Worm (Caenorhabditis elegans) whole organism, L3 larva: ENCODE measurements around the gene odr-2.
A peak's percentile ranks its signal among the peaks of the same experiment; 100 is the strongest.

Experiments
- R02D3.7 ChIP-seq: fragments of 150-350 bp; optimal IDR thresholded peaks from 2 replicates; lab custom pipeline; 2014; ENCODE audit warnings: missing biosample characterization, missing genetic modification characterization
- ceh-82 ChIP-seq: fragments of 150-350 bp; optimal IDR thresholded peaks from 2 replicates; lab custom pipeline; 2014; ENCODE audit warnings: missing biosample characterization, missing genetic modification characterization
- daf-12 ChIP-seq: fragments of 150-350 bp; optimal IDR thresholded peaks from 2 replicates; lab custom pipeline; 2014; ENCODE audit warnings: missing biosample characterization, missing genetic modification reagents, missing genetic modification characterization
- elt-2 ChIP-seq: sonication (generic microtip); optimal IDR thresholded peaks from 2 replicates; lab custom pipeline; 2016; ENCODE audit warnings: missing genetic modification reagents, mild to moderate bottlenecking, missing genetic modification characterization, missing compliant biosample characterization
- eor-1 ChIP-seq, 2 experiments: fragments of 150-350 bp; optimal IDR thresholded peaks; 2 replicates each; lab custom pipeline; 2014 to 2018; ENCODE audit warnings: missing biosample characterization in 2 of 2, missing genetic modification characterization in 2 of 2
- fkh-2 ChIP-seq: fragments of 150-350 bp; optimal IDR thresholded peaks from 2 replicates; lab custom pipeline; 2014; ENCODE audit warnings: missing biosample characterization, missing genetic modification reagents, missing genetic modification characterization
- fos-1 ChIP-seq: fragments of 150-350 bp; optimal IDR thresholded peaks from 2 replicates; lab custom pipeline; 2014; ENCODE audit warnings: missing biosample characterization, missing genetic modification characterization
- hmg-11 ChIP-seq: sonication (generic microtip); optimal IDR thresholded peaks from 2 replicates; lab custom pipeline; 2016; ENCODE audit warnings: missing genetic modification characterization, missing compliant biosample characterization
- mdl-1 ChIP-seq: fragments of 150-350 bp; optimal IDR thresholded peaks from 2 replicates; lab custom pipeline; 2014; ENCODE audit warnings: missing biosample characterization, missing genetic modification characterization
- mml-1 ChIP-seq: fragments of 150-350 bp; sonication (generic microtip); optimal IDR thresholded peaks from 3 replicates; lab custom pipeline; 2014; ENCODE audit warnings: missing biosample characterization, missing genetic modification characterization
- nfya-1 ChIP-seq: sonication (generic microtip); optimal IDR thresholded peaks from 2 replicates; lab custom pipeline; 2017; ENCODE audit warnings: missing genetic modification characterization, mild to moderate bottlenecking, missing compliant biosample characterization, antibody characterized with exemption, moderate library complexity; ENCODE audit not compliant: insufficient read depth
- nhr-11 ChIP-seq: fragments of 150-350 bp; optimal IDR thresholded peaks from 2 replicates; lab custom pipeline; 2014; ENCODE audit warnings: missing biosample characterization, missing genetic modification characterization
- nhr-25 ChIP-seq: sonication (generic microtip); optimal IDR thresholded peaks from 2 replicates; lab custom pipeline; 2017; ENCODE audit warnings: missing biosample characterization, missing genetic modification characterization
- nhr-67 ChIP-seq: fragments of 150-350 bp; optimal IDR thresholded peaks from 2 replicates; lab custom pipeline; 2014; ENCODE audit warnings: missing biosample characterization, missing genetic modification characterization
- nhr-77 ChIP-seq: fragments of 150-350 bp; optimal IDR thresholded peaks from 2 replicates; lab custom pipeline; 2014; ENCODE audit warnings: missing biosample characterization, missing genetic modification characterization
- pqm-1 ChIP-seq: fragments of 150-350 bp; optimal IDR thresholded peaks from 2 replicates; lab custom pipeline; 2017; ENCODE audit warnings: missing biosample characterization, missing genetic modification characterization, inconsistent platforms
- skn-1 ChIP-seq: fragments of 150-350 bp; optimal IDR thresholded peaks from 2 replicates; lab custom pipeline; 2014; ENCODE audit warnings: missing biosample characterization, missing genetic modification characterization
- tbx-2 ChIP-seq: sonication (generic microtip); optimal IDR thresholded peaks from 2 replicates; lab custom pipeline; 2016; ENCODE audit warnings: mild to moderate bottlenecking, missing genetic modification characterization, missing compliant biosample characterization
- ztf-4 ChIP-seq: fragments of 150-350 bp; optimal IDR thresholded peaks from 2 replicates; lab custom pipeline; 2014; ENCODE audit warnings: missing biosample characterization, missing genetic modification characterization

odr-2 gene

DNA sequence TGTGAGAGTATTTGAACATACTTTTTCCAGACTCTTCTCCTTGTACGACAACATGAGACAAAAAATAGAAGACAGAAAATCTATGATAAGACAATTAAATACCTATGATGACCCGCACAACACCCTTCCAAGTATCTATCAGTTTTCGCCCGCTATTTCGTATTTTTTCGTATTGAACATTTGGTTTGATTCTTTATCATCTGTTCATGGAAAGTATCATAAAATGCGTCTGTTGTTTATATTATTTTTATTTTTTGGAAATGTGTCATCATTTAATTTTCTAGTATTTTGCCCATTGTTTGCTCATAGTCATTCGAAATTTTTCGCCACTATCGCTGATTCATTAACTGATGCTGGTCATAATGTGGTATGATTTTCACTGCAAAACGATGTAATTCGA lies 53.7 kb downstream of the odr-2 start, which contains the start of gene ugt-39:
Gene ugt-39 (plus strand): TSS at position 54 of the 400 bp plus-strand sequence.
- no peak for TF ChIP-seq mml-1 (tag; lab: Kevin White, UChicago)
- no peak for TF ChIP-seq R02D3.7
- no peak for TF ChIP-seq eor-1 (tag; optimal IDR thresholded peaks at IDR 0.05; lab: Kevin White, UChicago)
- TF ChIP-seq elt-2: peak; percentile 61
- no peak for TF ChIP-seq mdl-1
- TF ChIP-seq hmg-11 (tag; lab: Kevin White, UChicago): no peak
- peak; percentile 69 for TF ChIP-seq pqm-1 (tag; lab: Kevin White, UChicago)
- peak; percentile 38 for TF ChIP-seq skn-1 (tag; lab: Kevin White, UChicago)
- no peak for TF ChIP-seq fos-1
- no peak for TF ChIP-seq nhr-67

DNA sequence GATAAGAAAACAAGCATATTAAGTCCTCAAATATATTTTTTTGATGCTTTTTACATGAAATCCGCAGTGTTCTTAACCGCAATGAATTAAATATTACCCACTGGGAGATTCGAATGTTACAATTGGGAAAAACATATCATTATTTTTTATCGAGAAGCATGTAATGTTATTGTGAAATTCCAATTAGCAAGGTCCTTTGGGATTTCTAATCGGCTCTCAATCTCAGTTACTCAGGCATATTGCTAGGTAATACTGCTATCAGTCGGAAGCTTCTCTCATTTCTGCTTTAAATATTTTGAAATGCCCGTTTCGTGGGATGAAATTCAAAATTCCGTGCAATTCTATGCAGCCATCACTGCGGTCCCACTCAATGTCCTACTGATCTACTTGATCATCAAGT lies 56.0 kb downstream of the odr-2 start, which contains the start of gene str-204:
Gene str-204 (plus strand): TSS at position 301 of the 400 bp plus-strand sequence.
- TF ChIP-seq elt-2 (no peak), tbx-2 (no peak), nhr-11 (tag; lab: Kevin White, UChicago) (no peak), R02D3.7 (no peak), fkh-2 (tag; lab: Kevin White, UChicago) (no peak), nhr-77 (tag; lab: Kevin White, UChicago) (no peak), skn-1 (tag; lab: Kevin White, UChicago) (no peak), ceh-82 (no peak), nhr-25 (tag; lab: Kevin White, UChicago) (no peak), nfya-1 (no peak), fos-1 (no peak), ztf-4 (no peak), daf-12 (tag; lab: Kevin White, UChicago) (no peak)

DNA sequence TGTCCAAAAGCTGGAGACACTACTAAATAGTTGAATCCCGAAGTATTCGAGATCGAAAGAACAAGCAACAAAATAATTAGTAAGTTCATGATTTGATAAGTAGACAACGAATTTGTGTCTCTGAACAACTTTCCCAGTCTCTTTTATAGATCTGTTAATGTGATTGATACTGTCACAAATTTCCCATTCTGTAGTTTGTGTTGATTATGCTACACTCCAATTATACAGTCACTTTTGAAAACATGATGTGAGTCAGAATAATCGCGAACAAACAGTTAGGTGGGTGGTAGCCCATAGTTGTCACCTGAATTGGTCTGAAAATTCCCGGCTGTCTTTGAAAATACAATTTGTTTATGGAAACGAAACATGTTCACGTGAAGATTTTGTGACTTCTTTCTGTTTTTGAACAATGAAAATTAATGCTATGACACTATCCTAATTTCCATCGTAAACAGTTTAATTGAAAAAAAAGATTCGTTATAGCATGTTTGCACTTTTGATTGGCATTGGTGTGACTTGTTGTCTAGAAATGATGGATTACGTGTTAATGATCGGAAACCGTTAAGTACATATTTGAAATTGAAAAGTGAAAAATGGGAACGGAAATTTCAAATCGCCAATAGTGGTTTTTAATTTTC lies 60.2 kb downstream of the odr-2 start, which contains the start of gene ugt-41:
Gene ugt-41 (minus strand): TSS at position 119 of the 638 bp plus-strand sequence.
- TF ChIP-seq R02D3.7: no peak
- TF ChIP-seq elt-2: peak; percentile 15
- TF ChIP-seq tbx-2: no peak
